Worm (Caenorhabditis elegans): ENCODE data around the gene C06E4.2.

C06E4.2 gene

ce11 chrIV:7235382-7235917, 41.3 kb upstream of the C06E4.2 start:
- TF ChIP-seq pes-1 (GFP tag; IDR thresholded peaks at IDR 0.05) (no peak), scrt-1 (GFP tag; IDR thresholded peaks at IDR 0.05) (no peak), tbx-37 (GFP tag; conservative IDR thresholded peaks at IDR 0.05) (no peak), tra-4 (tag; optimal IDR thresholded peaks at IDR 0.05) (no peak), flt-1 (GFP tag; IDR thresholded peaks at IDR 0.05) (no peak), hmg-4 (GFP tag; optimal IDR thresholded peaks at IDR 0.05) (peak; percentile 73), ceh-13 (GFP tag; optimal IDR thresholded peaks at IDR 0.05) (no peak), F13C5.2 (tag; optimal IDR thresholded peaks at IDR 0.05) (peak; percentile 74), ceh-36 (tag; optimal IDR thresholded peaks at IDR 0.05) (no peak), sea-1 (GFP tag; conservative IDR thresholded peaks at IDR 0.05) (0 out of 2 replicates have a peak, but pooled peaks have one; percentile 7), tbx-11 (GFP tag; IDR thresholded peaks at IDR 0.05) (peak; percentile 45; the same call in 1 of the 2 replicates), hmbx-1 (tag; optimal IDR thresholded peaks at IDR 0.05) (no peak), B0310.2 (tag; optimal IDR thresholded peaks at IDR 0.05) (no peak), ama-1 (optimal IDR thresholded peaks at IDR 0.05) (no peak), aly-1 (tag; optimal IDR thresholded peaks at IDR 0.05) (no peak), ets-7 (tag; optimal IDR thresholded peaks at IDR 0.05) (no peak), hnd-1 (tag; optimal IDR thresholded peaks at IDR 0.05) (no peak)

DNA sequence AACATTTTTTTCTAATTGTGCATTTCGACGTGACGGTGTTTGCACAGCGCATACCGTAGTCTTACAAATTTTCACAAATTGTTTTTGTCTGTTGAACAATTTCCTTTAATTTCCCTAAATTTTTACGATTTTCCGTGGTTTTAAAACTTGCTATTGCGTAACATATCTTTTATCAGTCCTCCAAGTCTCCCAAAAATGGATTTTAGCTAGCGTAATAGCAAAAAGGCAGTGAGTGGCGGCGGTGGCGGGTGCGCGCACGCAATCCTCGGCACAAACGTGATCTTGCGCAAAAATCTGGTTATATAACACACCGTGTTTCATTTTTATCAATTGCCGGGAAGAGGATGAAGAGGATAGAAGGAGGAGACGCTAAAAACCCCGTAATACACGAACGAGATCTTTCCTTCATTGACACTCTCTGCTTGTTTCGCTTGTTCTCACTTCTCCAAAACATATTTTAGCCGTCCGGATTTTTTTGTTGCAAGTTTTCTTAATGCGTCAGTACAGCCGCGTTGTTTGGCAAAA, 40.5 kb upstream of the C06E4.2 start:
- TF ChIP-seq flt-1 (GFP tag; IDR thresholded peaks at IDR 0.05) (no peak), sea-1 (GFP tag; conservative IDR thresholded peaks at IDR 0.05) (no peak), aly-1 (tag; optimal IDR thresholded peaks at IDR 0.05) (no peak), ama-1 (optimal IDR thresholded peaks at IDR 0.05) (no peak), hmg-4 (GFP tag; optimal IDR thresholded peaks at IDR 0.05) (no peak), pes-1 (GFP tag; IDR thresholded peaks at IDR 0.05) (no peak), ets-7 (tag; optimal IDR thresholded peaks at IDR 0.05) (no peak), ceh-36 (tag; optimal IDR thresholded peaks at IDR 0.05) (no peak), tbx-11 (GFP tag; IDR thresholded peaks at IDR 0.05) (no peak), scrt-1 (GFP tag; IDR thresholded peaks at IDR 0.05) (no peak), hnd-1 (tag; optimal IDR thresholded peaks at IDR 0.05) (no peak), B0310.2 (tag; optimal IDR thresholded peaks at IDR 0.05) (no peak), tra-4 (tag; optimal IDR thresholded peaks at IDR 0.05) (no peak), ceh-13 (GFP tag; optimal IDR thresholded peaks at IDR 0.05) (no peak)

DNA sequence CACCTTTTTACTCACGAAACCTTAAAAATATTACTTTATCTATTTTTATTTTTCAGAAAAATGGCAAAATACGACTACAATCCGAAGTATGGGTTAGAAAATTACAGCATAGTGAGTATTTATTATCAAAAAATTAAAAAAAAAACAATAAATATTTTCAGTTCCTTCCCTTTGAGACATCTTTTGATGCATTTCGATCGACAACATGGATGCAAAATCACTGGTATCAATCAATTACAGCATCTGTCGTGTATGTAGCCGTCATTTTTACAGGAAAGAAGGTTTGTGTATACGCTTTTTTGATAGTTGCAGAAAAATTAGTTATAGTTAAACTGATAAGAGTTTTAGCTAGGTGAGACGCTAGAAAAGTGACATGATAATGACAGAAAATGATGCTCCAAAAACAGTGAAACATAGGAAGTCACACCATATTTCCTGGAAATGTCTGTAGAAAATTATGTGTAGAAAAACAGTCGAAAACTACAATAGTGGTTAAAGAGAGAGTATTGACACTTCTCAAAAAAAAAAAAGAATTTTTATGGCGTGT, 39.0 kb upstream of the C06E4.2 start, which contains the start of gene elo-3:
elo-3 (plus strand) TSS at position 51 of the 547 bp plus-strand sequence.
- TF ChIP-seq tbx-11 (GFP tag; IDR thresholded peaks at IDR 0.05) (no peak), pes-1 (GFP tag; IDR thresholded peaks at IDR 0.05) (no peak), F13C5.2 (tag; optimal IDR thresholded peaks at IDR 0.05) (no peak), hnd-1 (tag; optimal IDR thresholded peaks at IDR 0.05) (no peak)

DNA sequence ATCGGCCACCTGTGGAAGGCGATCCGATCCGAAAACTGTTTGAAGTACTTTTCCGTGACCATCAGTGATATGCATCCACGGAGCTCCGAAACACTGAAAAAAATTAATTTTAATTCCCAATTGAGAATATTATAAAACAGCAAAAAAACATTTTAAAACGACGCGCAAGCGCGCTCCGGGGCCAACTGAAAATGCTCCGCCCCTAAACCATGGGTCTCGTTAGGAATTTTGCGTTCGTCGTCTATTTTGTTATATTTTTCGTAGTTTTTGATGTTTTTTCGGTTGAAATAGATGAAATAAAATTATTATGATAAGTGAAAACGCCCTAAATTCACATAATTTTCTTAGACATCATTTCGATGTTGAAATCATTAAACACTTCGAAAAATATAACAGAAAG, 36.2 kb upstream of the C06E4.2 start:
- TF ChIP-seq pes-1 (GFP tag; IDR thresholded peaks at IDR 0.05) = peak; percentile 38; the same call in 1 of the 2 replicates
- TF ChIP-seq sea-1 (GFP tag; conservative IDR thresholded peaks at IDR 0.05) = no peak

- no peak for TF ChIP-seq tra-4 (tag; optimal IDR thresholded peaks at IDR 0.05)
These were observed 34.5 kb upstream of the C06E4.2 start, which contains the start of gene gstk-2 for ce11 chrIV:7242220-7242789. Gene gstk-2 (minus strand): TSS chrIV:7242270.

DNA sequence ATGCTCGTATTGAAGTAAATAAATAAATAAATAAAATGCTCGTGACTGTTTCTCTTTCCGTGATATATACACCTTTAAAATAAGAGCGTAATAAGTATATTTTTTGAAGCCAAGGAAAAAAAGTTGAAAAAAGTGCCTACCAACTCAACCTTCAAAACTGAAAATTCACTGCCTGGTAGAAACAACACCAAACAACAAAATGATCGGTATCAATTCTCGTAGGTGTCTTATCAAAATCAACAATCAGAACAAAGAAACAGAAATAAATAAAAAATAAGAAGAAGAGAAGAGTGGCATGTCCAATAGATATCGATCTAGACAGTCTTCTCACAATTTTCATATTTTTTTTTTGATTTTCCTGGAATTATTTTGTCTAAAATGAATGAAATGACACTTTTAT, 32.8 kb upstream of the C06E4.2 start, which contains the start of gene afmd-1:
afmd-1 (plus strand) TSS at position 316 of the 400 bp plus-strand sequence.
- TF ChIP-seq aly-1 (tag; optimal IDR thresholded peaks at IDR 0.05) (no peak), hnd-1 (tag; optimal IDR thresholded peaks at IDR 0.05) (no peak), tbx-11 (GFP tag; IDR thresholded peaks at IDR 0.05) (no peak), F13C5.2 (tag; optimal IDR thresholded peaks at IDR 0.05) (no peak), sea-1 (GFP tag; conservative IDR thresholded peaks at IDR 0.05) (no peak), hmg-4 (GFP tag; optimal IDR thresholded peaks at IDR 0.05) (no peak), tra-4 (tag; optimal IDR thresholded peaks at IDR 0.05) (no peak), ets-7 (tag; optimal IDR thresholded peaks at IDR 0.05) (no peak), ama-1 (optimal IDR thresholded peaks at IDR 0.05) (no peak), tbx-37 (GFP tag; conservative IDR thresholded peaks at IDR 0.05) (no peak), ceh-13 (GFP tag; optimal IDR thresholded peaks at IDR 0.05) (no peak), hmbx-1 (tag; optimal IDR thresholded peaks at IDR 0.05) (no peak), ceh-36 (tag; optimal IDR thresholded peaks at IDR 0.05) (no peak), pes-1 (GFP tag; IDR thresholded peaks at IDR 0.05) (no peak), B0310.2 (tag; optimal IDR thresholded peaks at IDR 0.05) (no peak), flt-1 (GFP tag; IDR thresholded peaks at IDR 0.05) (no peak), scrt-1 (GFP tag; IDR thresholded peaks at IDR 0.05) (no peak)

ce11 chrIV:7245592-7245991, 31.2 kb upstream of the C06E4.2 start:
- TF ChIP-seq sea-1 (GFP tag; conservative IDR thresholded peaks at IDR 0.05) (no peak), F13C5.2 (tag; optimal IDR thresholded peaks at IDR 0.05) (no peak), tra-4 (tag; optimal IDR thresholded peaks at IDR 0.05) (no peak), ets-7 (tag; optimal IDR thresholded peaks at IDR 0.05) (no peak), hnd-1 (tag; optimal IDR thresholded peaks at IDR 0.05) (no peak), tbx-37 (GFP tag; conservative IDR thresholded peaks at IDR 0.05) (no peak), ama-1 (optimal IDR thresholded peaks at IDR 0.05) (no peak), ceh-13 (GFP tag; optimal IDR thresholded peaks at IDR 0.05) (no peak), hmg-4 (GFP tag; optimal IDR thresholded peaks at IDR 0.05) (no peak), tbx-11 (GFP tag; IDR thresholded peaks at IDR 0.05) (no peak), ceh-36 (tag; optimal IDR thresholded peaks at IDR 0.05) (no peak), scrt-1 (GFP tag; IDR thresholded peaks at IDR 0.05) (no peak), hmbx-1 (tag; optimal IDR thresholded peaks at IDR 0.05) (no peak), flt-1 (GFP tag; IDR thresholded peaks at IDR 0.05) (no peak)
